Worm (Caenorhabditis elegans): ENCODE measurements around the gene scc-3.

DNA sequence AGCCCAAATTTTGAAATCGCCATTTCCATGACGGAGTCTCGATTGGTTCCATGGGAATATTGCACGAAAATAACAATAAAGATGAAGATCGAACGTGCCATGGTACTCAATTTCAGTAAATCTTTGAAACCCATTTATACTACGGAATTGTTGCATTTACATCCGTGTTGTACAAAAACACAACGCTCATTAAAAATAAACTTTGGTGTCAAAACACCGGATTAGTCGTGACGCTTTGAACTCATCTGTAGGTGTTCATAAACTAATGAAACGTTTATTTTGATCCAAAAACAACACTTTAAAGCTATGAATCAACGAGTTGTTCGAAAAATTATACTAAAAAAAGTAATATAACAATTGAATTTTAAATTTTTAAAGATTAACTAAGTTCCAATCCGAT lies 49.6 kb upstream of the scc-3 start, which contains the start of gene R11D1.4:
- TF ChIP-seq F23B12.7 (tag; optimal IDR thresholded peaks at IDR 0.05; ENCODE audit: insufficient read depth) (no peak), snpc-4 (GFP tag; optimal IDR thresholded peaks at IDR 0.05) (no peak), snpc-4 (tag; optimal IDR thresholded peaks at IDR 0.05) (no peak), athp-1 (tag; optimal IDR thresholded peaks at IDR 0.05) (no peak), ztf-18 (tag; optimal IDR thresholded peaks at IDR 0.05) (no peak), unc-62 (GFP tag; optimal IDR thresholded peaks at IDR 0.05) (no peak), hmg-20 (GFP tag; IDR thresholded peaks at IDR 0.05) (no peak), ceh-58 (GFP tag; IDR thresholded peaks at IDR 0.05) (no peak), pha-4 (tag; optimal IDR thresholded peaks at IDR 0.05) (no peak), ceh-40 (GFP tag; IDR thresholded peaks at IDR 0.05) (no peak)
